Fruit fly (Drosophila melanogaster): ENCODE measurements around the gene ICA69.
A peak's percentile ranks its signal among the peaks of the same experiment; 100 is the strongest.

The ICA69 gene

DNA sequence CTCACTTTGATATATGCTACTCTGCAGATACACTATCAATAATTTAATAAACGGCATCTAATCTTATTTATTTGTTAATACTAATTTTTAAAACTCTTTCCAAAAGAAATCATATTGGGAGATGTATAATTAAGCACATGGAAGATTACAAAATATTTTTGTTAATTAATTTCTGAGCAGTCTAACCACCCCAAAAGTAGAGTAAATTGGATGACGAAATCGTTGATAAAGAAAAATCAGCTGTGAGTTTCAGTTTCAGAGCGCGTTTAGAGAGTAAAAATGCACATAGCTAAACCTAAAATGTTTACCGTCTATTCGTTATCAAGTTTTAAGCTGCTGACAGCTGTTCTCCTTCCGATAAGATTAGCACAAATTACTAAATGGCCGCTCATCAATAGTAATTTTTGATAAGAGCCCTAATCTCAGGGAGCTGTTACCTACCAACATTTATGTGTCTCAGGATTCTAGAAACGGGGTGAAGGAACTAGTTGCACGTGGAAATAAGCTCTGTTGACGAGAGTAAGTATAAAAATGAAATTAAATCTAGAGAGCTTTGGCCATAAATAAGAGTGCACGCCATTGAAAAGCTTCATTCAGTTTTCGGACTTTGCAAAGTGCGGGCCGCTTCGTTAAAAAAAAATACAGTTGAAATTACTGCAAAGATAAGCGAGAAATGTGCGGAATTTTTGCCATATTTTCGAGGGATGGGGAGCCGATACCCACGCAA is 41.4 kb downstream of the ICA69 start, which contains the start of the genes chb and AsnS (continued):
- peak; percentile 78 for TF ChIP-seq cato (GFP tag; optimal IDR thresholded peaks at IDR 0.05; ENCODE audit: borderline replicate concordance)
- peak; percentile 77 for TF ChIP-seq Hand (GFP tag; optimal IDR thresholded peaks at IDR 0.05)
- TF ChIP-seq NC2β (GFP tag; optimal IDR thresholded peaks at IDR 0.05) = peak; percentile 28
- peak; percentile 12; the same call in 1 of the 2 replicates for TF ChIP-seq crol (GFP tag; IDR thresholded peaks at IDR 0.05)
- peak; percentile 91 for TF ChIP-seq CG34422 (GFP tag; IDR thresholded peaks at IDR 0.05)
- peak; percentile 59 for TF ChIP-seq CG10462 (GFP tag; optimal IDR thresholded peaks at IDR 0.05)
- no peak for TF ChIP-seq Hey (tag; optimal IDR thresholded peaks at IDR 0.05)
- peak; percentile 86 for TF ChIP-seq Xbp1 (GFP tag; optimal IDR thresholded peaks at IDR 0.05)
- TF ChIP-seq danr (GFP tag; IDR thresholded peaks at IDR 0.05) = peak; percentile 51
- TF ChIP-seq lmd (GFP tag; IDR thresholded peaks at IDR 0.05) = peak; percentile 92
- TF ChIP-seq ERR (GFP tag; optimal IDR thresholded peaks at IDR 0.05) = peak; percentile 36
- peak; percentile 41 for TF ChIP-seq CG7786 (GFP tag; optimal IDR thresholded peaks at IDR 0.05)
- peak; percentile 96 for TF ChIP-seq CG15269 (tag; optimal IDR thresholded peaks at IDR 0.05)
- peak; percentile 70 for TF ChIP-seq trh (GFP tag; optimal IDR thresholded peaks at IDR 0.05)
- TF ChIP-seq gem (tag; optimal IDR thresholded peaks at IDR 0.05) = peak; percentile 97
- peak; percentile 52 for TF ChIP-seq MBD-R2 (GFP tag; IDR thresholded peaks at IDR 0.05)
- peak; percentile 58 for TF ChIP-seq Usf (GFP tag; optimal IDR thresholded peaks at IDR 0.05)
- peak; percentile 94 for TF ChIP-seq crc (GFP tag; optimal IDR thresholded peaks at IDR 0.05)
- TF ChIP-seq bsh (GFP tag; optimal IDR thresholded peaks at IDR 0.05) = peak in 1 of 2 experiments; percentile 93
- TF ChIP-seq wek (GFP tag; optimal IDR thresholded peaks at IDR 0.05) = no peak
- TF ChIP-seq Stat92E (GFP tag; optimal IDR thresholded peaks at IDR 0.05) = no peak
- TF ChIP-seq Doc3 (GFP tag; IDR thresholded peaks at IDR 0.05; ENCODE audit: partially characterized antibody) = no peak
- TF ChIP-seq ftz-f1 (GFP tag; optimal IDR thresholded peaks at IDR 0.05) = no peak
- TF ChIP-seq Bteb2 (GFP tag; optimal IDR thresholded peaks at IDR 0.05) = peak; percentile 88
- TF ChIP-seq toy (GFP tag; IDR thresholded peaks at IDR 0.05) = peak; percentile 58; the same call in 1 of the 2 replicates
- TF ChIP-seq pzg (GFP tag; optimal IDR thresholded peaks at IDR 0.05) = no peak
- peak; percentile 51 for TF ChIP-seq Atf3 (GFP tag; optimal IDR thresholded peaks at IDR 0.05)
- TF ChIP-seq CG1792 (GFP tag; optimal IDR thresholded peaks at IDR 0.05) = peak; percentile 48
- TF ChIP-seq dati (GFP tag; IDR thresholded peaks at IDR 0.05) = peak; percentile 44; the same call in 1 of the 2 replicates
- TF ChIP-seq CG12236 (GFP tag; optimal IDR thresholded peaks at IDR 0.05) = peak; percentile 55
- TF ChIP-seq Ets65A (GFP tag) = peak; percentile 39
- TF ChIP-seq tin (GFP tag; optimal IDR thresholded peaks at IDR 0.05) = peak; percentile 72
- TF ChIP-seq nom (GFP tag; optimal IDR thresholded peaks at IDR 0.05) = peak; percentile 6
- TF ChIP-seq CG17829 (tag; optimal IDR thresholded peaks at IDR 0.05) = peak; percentile 81
- TF ChIP-seq Lhr (GFP tag; optimal IDR thresholded peaks at IDR 0.05) = peak; percentile 50
- peak; percentile 55 for TF ChIP-seq tx (GFP tag; optimal IDR thresholded peaks at IDR 0.05)
- TF ChIP-seq unpg (GFP tag; optimal IDR thresholded peaks at IDR 0.05) = peak; percentile 97
- TF ChIP-seq CG7372 (GFP tag; IDR thresholded peaks at IDR 0.05) = peak; percentile 91
- TF ChIP-seq CG15073 (GFP tag; optimal IDR thresholded peaks at IDR 0.05) = peak; percentile 12
- peak; percentile 90 for TF ChIP-seq CG32772 (GFP tag; IDR thresholded peaks at IDR 0.05)
- peak; percentile 64 for TF ChIP-seq jing (GFP tag; optimal IDR thresholded peaks at IDR 0.05)
- TF ChIP-seq slbo (GFP tag; IDR thresholded peaks at IDR 0.05) = peak; percentile 96
- TF ChIP-seq grau (tag; optimal IDR thresholded peaks at IDR 0.05) = peak; percentile 94
- TF ChIP-seq kah (GFP tag; optimal IDR thresholded peaks at IDR 0.05) = no peak
- TF ChIP-seq sqz (GFP tag; optimal IDR thresholded peaks at IDR 0.05) = peak; percentile 69
- TF ChIP-seq CG4820 (GFP tag; optimal IDR thresholded peaks at IDR 0.05) = peak; percentile 85
- TF ChIP-seq mirr (GFP tag; optimal IDR thresholded peaks at IDR 0.05) = peak; percentile 90
- no peak for TF ChIP-seq Dll (GFP tag; IDR thresholded peaks at IDR 0.05; ENCODE audit: partially characterized antibody)
- TF ChIP-seq CG32767 (GFP tag; IDR thresholded peaks at IDR 0.05) = peak; percentile 80

All from whole organism, embryonic.